Fruit fly (Drosophila melanogaster) whole organism, embryonic: ENCODE measurements around the gene CG9795.

Experiments
- Asciz ChIP-seq: fragments of 200-800 bp; sonication (Bioruptor generic); optimal IDR thresholded peaks from 2 replicates; lab custom pipeline; 2017; ENCODE audit warnings: missing biosample characterization, mild to moderate bottlenecking, missing genetic modification characterization, missing genetic modification reagents
- BEAF-32 ChIP-seq: fragments of 200-800 bp; sonication (Bioruptor generic); optimal IDR thresholded peaks from 3 replicates; lab custom pipeline; 2017; ENCODE audit warnings: missing biosample characterization, missing genetic modification characterization, mild to moderate bottlenecking, moderate library complexity, missing genetic modification reagents
- CG12071 ChIP-seq: fragments of 200-800 bp; sonication (Bioruptor generic); optimal IDR thresholded peaks from 3 replicates; lab custom pipeline; 2018; ENCODE audit warnings: missing biosample characterization, mild to moderate bottlenecking, missing genetic modification characterization
- CG12104 ChIP-seq: fragments of 200-800 bp; sonication (Bioruptor generic); optimal IDR thresholded peaks from 3 replicates; lab custom pipeline; 2016; ENCODE audit warnings: missing biosample characterization, missing genetic modification characterization
- CG12299 ChIP-seq: fragments of 200-800 bp; sonication (Bioruptor generic); optimal IDR thresholded peaks from 2 replicates; lab custom pipeline; 2018; ENCODE audit warnings: missing biosample characterization, mild to moderate bottlenecking, missing genetic modification characterization
- CG13894 ChIP-seq: fragments of 200-800 bp; sonication (Bioruptor generic); optimal IDR thresholded peaks from 3 replicates; lab custom pipeline; 2018; ENCODE audit warnings: missing biosample characterization, mild to moderate bottlenecking, missing genetic modification characterization, moderate library complexity
- CG1529 ChIP-seq: fragments of 200-800 bp; sonication (Bioruptor generic); optimal IDR thresholded peaks from 3 replicates; lab custom pipeline; 2018; ENCODE audit warnings: missing biosample characterization, missing genetic modification characterization
- CG15479 ChIP-seq: fragments of 200-800 bp; sonication (Bioruptor generic); optimal IDR thresholded peaks from 3 replicates; lab custom pipeline; 2019; ENCODE audit warnings: missing biosample characterization, mild to moderate bottlenecking, missing genetic modification characterization, moderate library complexity
- CG16813 ChIP-seq: fragments of 200-800 bp; sonication (Bioruptor generic); IDR thresholded peaks from 3 replicates; pipeline ENCODE4 v1.3.6; 2022; ENCODE audit warnings: missing biosample characterization, missing genetic modification characterization; ENCODE audit not compliant: partially characterized antibody
- CG17829 ChIP-seq: fragments of 200-800 bp; optimal IDR thresholded peaks from 2 replicates; lab custom pipeline; 2019; ENCODE audit warnings: missing biosample characterization, mild to moderate bottlenecking, missing genetic modification characterization, moderate library complexity
- CG30431 ChIP-seq: fragments of 200-800 bp; sonication (Bioruptor generic); optimal IDR thresholded peaks from 2 replicates; lab custom pipeline; 2017; ENCODE audit warnings: missing biosample characterization, missing genetic modification characterization
- CG3726 ChIP-seq: fragments of 200-800 bp; sonication (Bioruptor generic); IDR thresholded peaks from 3 replicates; pipeline ENCODE4, ENCODE4 v1.3.6; 2022; ENCODE audit warnings: missing biosample characterization, missing genetic modification characterization
- CG4360 ChIP-seq: fragments of 200-800 bp; sonication (Bioruptor generic); IDR thresholded peaks from 2 replicates; pipeline ENCODE4 v1.3.6; 2022; ENCODE audit warnings: missing biosample characterization, missing genetic modification characterization
- CG6254 ChIP-seq: fragments of 200-800 bp; sonication (Bioruptor generic); optimal IDR thresholded peaks from 3 replicates; lab custom pipeline; 2017; ENCODE audit warnings: mild to moderate bottlenecking, missing biosample characterization, missing genetic modification reagents, missing genetic modification characterization
- CG6791 ChIP-seq: fragments of 200-800 bp; sonication (Bioruptor generic); IDR thresholded peaks from 3 replicates; pipeline ENCODE4 v1.3.6; 2022; ENCODE audit warnings: missing biosample characterization, missing genetic modification characterization; ENCODE audit not compliant: partially characterized antibody
- CG7271 ChIP-seq: fragments of 200-800 bp; sonication (Bioruptor generic); optimal IDR thresholded peaks from 2 replicates; lab custom pipeline; 2018; ENCODE audit warnings: missing biosample characterization, mild to moderate bottlenecking, missing genetic modification characterization, moderate library complexity
- CG8359 ChIP-seq: fragments of 200-800 bp; sonication (Bioruptor generic); optimal IDR thresholded peaks from 2 replicates; lab custom pipeline; 2017; ENCODE audit warnings: missing biosample characterization, mild to moderate bottlenecking, missing genetic modification characterization, borderline replicate concordance
- CoRest ChIP-seq: fragments of 200-800 bp; sonication (Bioruptor generic); optimal IDR thresholded peaks from 3 replicates; lab custom pipeline; 2018; ENCODE audit warnings: missing biosample characterization, mild to moderate bottlenecking, missing genetic modification characterization, moderate library complexity
- D ChIP-seq, 2 experiments: fragments of 200-800 bp in 1 of 2; fragments of >200 bp in 1 of 2; sonication (Bioruptor generic) in 1 of 2; optimal IDR thresholded peaks; 2 replicates in 1 of 2; 3 replicates in 1 of 2; lab custom pipeline; 2017; ENCODE audit warnings: mild to moderate bottlenecking in 1 of 2, missing biosample characterization in 1 of 2, missing genetic modification characterization in 1 of 2, missing genetic modification reagents in 1 of 2
- Deaf1 ChIP-seq: fragments of 200-800 bp; optimal IDR thresholded peaks from 3 replicates; lab custom pipeline; 2019; ENCODE audit warnings: missing biosample characterization, mild to moderate bottlenecking, missing genetic modification characterization, moderate library complexity
- Dip2 ChIP-seq: fragments of 200-800 bp; sonication (Bioruptor generic); IDR thresholded peaks from 2 replicates; pipeline ENCODE4 v1.3.6; 2022; ENCODE audit warnings: missing biosample characterization, missing genetic modification characterization
- Ets65A ChIP-seq: fragments of 200-800 bp; sonication (Bioruptor generic); peaks from one replicate; lab custom pipeline; 2016; ENCODE audit warnings: missing biosample characterization, missing genetic modification characterization
- Fer1 ChIP-seq: fragments of 200-800 bp; sonication (Bioruptor generic); optimal IDR thresholded peaks from 2 replicates; lab custom pipeline; 2017; ENCODE audit warnings: missing biosample characterization, mild to moderate bottlenecking, missing genetic modification characterization
- Fer2 ChIP-seq: fragments of 200-800 bp; sonication (Bioruptor generic); optimal IDR thresholded peaks from 2 replicates; lab custom pipeline; 2018; ENCODE audit warnings: missing biosample characterization, mild to moderate bottlenecking, missing genetic modification characterization, moderate library complexity
- GATAe ChIP-seq: fragments of 200-800 bp; sonication (Bioruptor generic); conservative IDR thresholded peaks from 2 replicates; pipeline ENCODE4 v1.3.6; 2022; ENCODE audit warnings: missing biosample characterization, missing genetic modification characterization
- Meics ChIP-seq: fragments of 200-800 bp; sonication (Bioruptor generic); optimal IDR thresholded peaks from 2 replicates; lab custom pipeline; 2017; ENCODE audit warnings: missing biosample characterization, mild to moderate bottlenecking, missing genetic modification characterization
- NC2α ChIP-seq: fragments of 200-800 bp; sonication (Bioruptor generic); optimal IDR thresholded peaks from 2 replicates; lab custom pipeline; 2016; ENCODE audit warnings: missing biosample characterization, missing genetic modification characterization
- Poxn ChIP-seq: fragments of 200-800 bp; sonication (Bioruptor generic); IDR thresholded peaks from 2 replicates; pipeline ENCODE4 v1.3.6; 2022; ENCODE audit warnings: missing biosample characterization, missing genetic modification characterization
- Vsx1 ChIP-seq: fragments of 200-800 bp; sonication (Bioruptor generic); optimal IDR thresholded peaks from 2 replicates; lab custom pipeline; 2017; ENCODE audit warnings: missing biosample characterization, mild to moderate bottlenecking, missing genetic modification characterization, missing genetic modification reagents
- aop ChIP-seq: fragments of 200-800 bp; sonication (Bioruptor generic); IDR thresholded peaks from 2 replicates; pipeline ENCODE4 v1.3.6; 2022; ENCODE audit warnings: missing biosample characterization, missing genetic modification characterization
- bowl ChIP-seq: fragments of 200-800 bp; sonication (Bioruptor generic); IDR thresholded peaks from 2 replicates; pipeline ENCODE4 v1.3.6; 2022; ENCODE audit warnings: missing biosample characterization, missing genetic modification characterization
- cad ChIP-seq: fragments of >200 bp; optimal IDR thresholded peaks from 2 replicates; lab custom pipeline; 2017; ENCODE audit warnings: missing biosample characterization, missing genetic modification characterization
- ci ChIP-seq: fragments of 200-800 bp; sonication (Bioruptor generic); IDR thresholded peaks from 3 replicates; pipeline ENCODE4 v1.3.6; 2022; ENCODE audit warnings: missing biosample characterization, missing genetic modification characterization
- crol ChIP-seq: fragments of 200-800 bp; sonication (Bioruptor generic); IDR thresholded peaks from 2 replicates; pipeline ENCODE4 v1.3.6; 2022; ENCODE audit warnings: missing biosample characterization, missing genetic modification characterization
- cwo ChIP-seq: fragments of 200-800 bp; sonication (Bioruptor generic); optimal IDR thresholded peaks from 3 replicates; lab custom pipeline; 2017; ENCODE audit warnings: missing biosample characterization, missing genetic modification characterization, mild to moderate bottlenecking, moderate library complexity, missing genetic modification reagents
- da ChIP-seq: fragments of 200-800 bp; sonication (Bioruptor generic); optimal IDR thresholded peaks from 2 replicates; lab custom pipeline; 2016; ENCODE audit warnings: missing biosample characterization, missing genetic modification characterization
- dan ChIP-seq: fragments of 200-800 bp; sonication (Bioruptor generic); IDR thresholded peaks from 2 replicates; pipeline ENCODE4 v1.3.6; 2022; ENCODE audit warnings: missing biosample characterization, missing genetic modification characterization
- dpn ChIP-seq, 2 experiments: fragments of 200-800 bp; sonication (Bioruptor generic); optimal IDR thresholded peaks; 3 replicates each; lab custom pipeline; 2016; ENCODE audit warnings: missing biosample characterization in 2 of 2, missing genetic modification characterization in 2 of 2
- exex ChIP-seq: fragments of 200-800 bp; sonication (Bioruptor generic); optimal IDR thresholded peaks from 4 replicates; lab custom pipeline; 2018; ENCODE audit warnings: missing biosample characterization, mild to moderate bottlenecking, missing genetic modification characterization, moderate library complexity
- gsb-n ChIP-seq: fragments of 200-800 bp; sonication (Bioruptor generic); optimal IDR thresholded peaks from 3 replicates; lab custom pipeline; 2018; ENCODE audit warnings: missing biosample characterization, mild to moderate bottlenecking, missing genetic modification characterization
- jigr1 ChIP-seq: fragments of 200-800 bp; sonication (Bioruptor generic); IDR thresholded peaks from 3 replicates; pipeline ENCODE4 v1.3.6; 2022; ENCODE audit warnings: missing biosample characterization, missing genetic modification characterization
- kni ChIP-seq: fragments of 200-800 bp; sonication (Bioruptor generic); optimal IDR thresholded peaks from 3 replicates; lab custom pipeline; 2017; ENCODE audit warnings: mild to moderate bottlenecking, missing biosample characterization, missing genetic modification reagents, missing genetic modification characterization
- ranshi ChIP-seq: fragments of 200-800 bp; sonication (Bioruptor generic); IDR thresholded peaks from 2 replicates; pipeline ENCODE4 v1.3.6; 2022; ENCODE audit warnings: missing biosample characterization, missing genetic modification characterization
- sens-2 ChIP-seq: fragments of 200-800 bp; sonication (Bioruptor generic); IDR thresholded peaks from 2 replicates; pipeline ENCODE4 v1.3.6; 2022; ENCODE audit warnings: missing biosample characterization, missing genetic modification characterization
- ssp ChIP-seq: fragments of 200-800 bp; sonication (Bioruptor generic); IDR thresholded peaks from 2 replicates; pipeline ENCODE4 v1.3.6; 2022; ENCODE audit warnings: missing biosample characterization, missing genetic modification characterization
- tll ChIP-seq, 2 experiments: fragments of 200-800 bp in 1 of 2; fragments of >200 bp in 1 of 2; sonication (Bioruptor generic) in 1 of 2; optimal IDR thresholded peaks; 2 replicates each; lab custom pipeline; 2017 to 2019; ENCODE audit warnings: missing biosample characterization in 2 of 2, missing genetic modification characterization in 2 of 2, mild to moderate bottlenecking in 1 of 2, moderate library complexity in 1 of 2
- twi ChIP-seq: fragments of 200-800 bp; optimal IDR thresholded peaks from 2 replicates; lab custom pipeline; 2019; ENCODE audit warnings: missing biosample characterization, mild to moderate bottlenecking, missing genetic modification characterization, moderate library complexity
- vfl ChIP-seq: fragments of 200-800 bp; sonication (Bioruptor generic); optimal IDR thresholded peaks from 2 replicates; lab custom pipeline; 2016; ENCODE audit warnings: missing biosample characterization, missing genetic modification characterization
- zen ChIP-seq: fragments of 200-800 bp; sonication (Bioruptor generic); optimal IDR thresholded peaks from 3 replicates; lab custom pipeline; 2018; ENCODE audit warnings: missing biosample characterization, mild to moderate bottlenecking, missing genetic modification characterization, moderate library complexity

The CG9795 gene

DNA sequence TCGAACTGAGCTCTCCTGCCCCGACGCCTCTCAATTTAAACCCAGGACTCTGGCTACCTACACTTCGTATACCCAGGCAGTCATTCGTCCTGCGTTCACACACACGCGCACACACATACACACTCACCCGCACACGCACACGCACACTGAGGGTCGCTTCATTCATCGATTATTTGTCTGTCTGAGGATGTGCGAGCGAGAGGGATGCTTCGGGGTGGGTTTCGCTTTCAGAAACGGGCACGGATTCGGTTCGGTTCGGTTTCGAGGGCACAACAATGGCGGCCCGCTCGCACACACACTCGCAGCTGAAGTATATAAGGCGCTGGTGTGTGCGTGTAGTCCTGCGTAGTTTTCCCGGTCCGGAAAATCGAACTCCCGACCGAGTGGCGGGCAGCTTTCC is 27.2 kb downstream of the CG9795 start, which contains the start of gene hkb (continued):
- TF ChIP-seq gsb-n (tag; lab: Kevin White, UChicago) (peak; percentile 89), BEAF-32 (no peak), twi (tag; lab: Kevin White, UChicago) (peak; percentile 51), Deaf1 (peak; percentile 91), Poxn (GFP tag; lab: Robert Waterston, UW) (no peak), kni (peak; percentile 34), vfl (peak; percentile 6), sens-2 (no peak), CG6254 (GFP tag; lab: Kevin White, UChicago) (no peak), CG30431 (GFP tag; lab: Kevin White, UChicago) (no peak), dan (no peak), aop (no peak), D (optimal IDR thresholded peaks at IDR 0.05; lab: Kevin White, UChicago) (peak; percentile 66), D (GFP tag; optimal IDR thresholded peaks at IDR 0.05; lab: Kevin White, UChicago) (no peak), zen (tag; lab: Kevin White, UChicago) (peak; percentile 55), CG17829 (peak; percentile 5), Asciz (GFP tag; lab: Kevin White, UChicago) (no peak)

dm6 chr3R:4348197-4348814 is 28.8 kb downstream of the CG9795 start:
- TF ChIP-seq CG13894 (tag; lab: Kevin White, UChicago) (no peak), ranshi (GFP tag; lab: Robert Waterston, UW) (no peak), exex (tag; lab: Kevin White, UChicago) (no peak), zen (tag; lab: Kevin White, UChicago) (peak; percentile 83), NC2α (GFP tag; lab: Kevin White, UChicago) (no peak), CG12299 (tag; lab: Kevin White, UChicago) (no peak), CG3726 (GFP tag; lab: Robert Waterston, UW) (no peak), CG16813 (GFP tag; lab: Robert Waterston, UW) (no peak), bowl (GFP tag; lab: Robert Waterston, UW) (no peak), CG7271 (tag; lab: Kevin White, UChicago) (peak; percentile 63), CG8359 (GFP tag; lab: Kevin White, UChicago) (no peak), da (GFP tag; lab: Kevin White, UChicago) (no peak), jigr1 (no peak), cad (GFP tag; lab: Kevin White, UChicago) (peak; percentile 97), CG4360 (GFP tag; lab: Robert Waterston, UW) (no peak), Vsx1 (GFP tag; lab: Kevin White, UChicago) (no peak), tll (GFP tag; optimal IDR thresholded peaks at IDR 0.05; lab: Kevin White, UChicago) (peak in 1 of 2 experiments; percentile 92), CG6791 (GFP tag; lab: Robert Waterston, UW) (no peak), Ets65A (peak; percentile 65), Fer1 (GFP tag; lab: Kevin White, UChicago) (no peak), D (optimal IDR thresholded peaks at IDR 0.05; lab: Kevin White, UChicago) (peak; percentile 91), D (GFP tag; optimal IDR thresholded peaks at IDR 0.05; lab: Kevin White, UChicago) (no peak), ssp (GFP tag; lab: Robert Waterston, UW) (no peak), GATAe (no peak), Fer2 (tag; lab: Kevin White, UChicago) (no peak), CG12071 (GFP tag; lab: Kevin White, UChicago) (no peak), CG15479 (peak; percentile 98), ci (GFP tag; lab: Robert Waterston, UW) (no peak), Dip2 (no peak), crol (GFP tag; lab: Robert Waterston, UW) (no peak), twi (tag; lab: Kevin White, UChicago) (peak; percentile 18), Meics (GFP tag; lab: Kevin White, UChicago) (no peak), CG1529 (GFP tag; lab: Kevin White, UChicago) (no peak), cwo (GFP tag; lab: Kevin White, UChicago) (no peak), dpn (GFP tag; optimal IDR thresholded peaks at IDR 0.05; lab: Kevin White, UChicago) (no peak), CG12104 (GFP tag; lab: Kevin White, UChicago) (no peak), CoRest (tag; lab: Kevin White, UChicago) (no peak)
